Fruit fly (Drosophila melanogaster) S2 (cell line): ENCODE measurements around the gene CG7402.

Source experiments
- CG8478 ChIP-seq: fragments of >200 bp; optimal IDR thresholded peaks from 2 replicates; lab custom pipeline; 2018
- CTCF ChIP-seq, 2 experiments: fragments of >200 bp; optimal IDR thresholded peaks; 2 replicates each; lab custom pipeline; 2018

DNA sequence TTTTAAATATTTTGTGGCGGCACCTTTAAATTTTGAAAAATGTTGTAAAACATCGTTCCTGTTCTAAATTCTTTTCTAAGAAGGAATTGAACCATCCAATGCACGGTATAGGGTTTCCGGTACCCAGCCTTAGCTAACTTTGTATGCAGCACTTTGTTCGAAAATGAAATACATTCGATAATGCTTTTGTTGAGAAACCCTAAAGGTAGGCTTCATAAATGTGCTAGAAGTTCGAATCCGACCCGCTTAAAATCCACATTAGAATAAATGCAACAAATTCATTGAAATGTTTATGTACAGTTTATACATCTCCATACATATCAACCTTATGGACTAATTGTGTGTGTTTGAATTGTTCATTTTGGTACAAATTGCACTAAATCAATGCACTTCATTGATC is 11.1 kb downstream of the CG7402 start:
- TF ChIP-seq CTCF (optimal IDR thresholded peaks at IDR 0.05; lab: Kevin White, UChicago), result no peak
- no peak for TF ChIP-seq CG8478 (lab: Kevin White, UChicago)
